Worm (Caenorhabditis elegans) whole organism, L4 larva: ENCODE measurements around the gene F21C10.10.

Source experiments
- D1046.2 ChIP-seq: fragments of 200-800 bp; sonication (Bioruptor generic); IDR thresholded peaks from 2 replicates; pipeline ENCODE4 v1.3.6; 2022; ENCODE audit warnings: missing genetic modification characterization, missing compliant biosample characterization
- F26F4.8 ChIP-seq: fragments of 200-800 bp; sonication (Bioruptor generic); conservative IDR thresholded peaks from 2 replicates; pipeline ENCODE4 v1.3.6; 2022; ENCODE audit warnings: missing genetic modification characterization, missing compliant biosample characterization
- F37D6.2 ChIP-seq: sonication (generic microtip); optimal IDR thresholded peaks from 2 replicates; lab custom pipeline; 2016; ENCODE audit warnings: mild to moderate bottlenecking, missing genetic modification characterization, missing compliant biosample characterization
- F49E8.2 ChIP-seq: sonication (generic microtip); optimal IDR thresholded peaks from 2 replicates; lab custom pipeline; 2016; ENCODE audit warnings: missing compliant biosample characterization, mild to moderate bottlenecking, missing genetic modification characterization, borderline replicate concordance
- R02D3.7 ChIP-seq: fragments of 150-350 bp; sonication (generic microtip); optimal IDR thresholded peaks from 3 replicates; lab custom pipeline; 2014; ENCODE audit warnings: missing biosample characterization, missing genetic modification characterization
- T20F7.1 ChIP-seq: fragments of 200-800 bp; sonication (Bioruptor generic); optimal IDR thresholded peaks from 2 replicates; lab custom pipeline; 2018; ENCODE audit warnings: mild to moderate bottlenecking, missing genetic modification characterization, missing compliant biosample characterization
- T26A8.4 ChIP-seq: fragments of 200-800 bp; sonication (Bioruptor generic); IDR thresholded peaks from 2 replicates; pipeline ENCODE4 v1.3.6; 2022; ENCODE audit warnings: missing genetic modification characterization, missing compliant biosample characterization
- Y5F2A.4 ChIP-seq: fragments of 200-800 bp; sonication (Bioruptor generic); optimal IDR thresholded peaks from 2 replicates; lab custom pipeline; 2018; ENCODE audit warnings: mild to moderate bottlenecking, missing genetic modification characterization, missing compliant biosample characterization
- ceh-82 ChIP-seq: sonication (generic microtip); optimal IDR thresholded peaks from 2 replicates; lab custom pipeline; 2017; ENCODE audit warnings: missing biosample characterization, missing genetic modification characterization
- ces-1 ChIP-seq: fragments of 150-350 bp; sonication (generic microtip); optimal IDR thresholded peaks from 4 replicates; lab custom pipeline; 2014; ENCODE audit warnings: missing biosample characterization, missing genetic modification reagents, missing genetic modification characterization
- ctbp-1 ChIP-seq: fragments of 200-800 bp; sonication (Bioruptor generic); IDR thresholded peaks from 2 replicates; pipeline ENCODE4 v1.3.6; 2022; ENCODE audit warnings: missing genetic modification reagents, missing genetic modification characterization, missing compliant biosample characterization
- daf-16 ChIP-seq, 3 experiments: sonication (generic microtip); optimal IDR thresholded peaks; 2 replicates each; lab custom pipeline; 2016 to 2017; ENCODE audit warnings: missing genetic modification characterization in 3 of 3, missing genetic modification reagents in 3 of 3, mild to moderate bottlenecking in 2 of 3, missing compliant biosample characterization in 2 of 3, missing biosample characterization in 1 of 3, moderate library complexity in 1 of 3
- daf-19 ChIP-seq: fragments of 200-800 bp; sonication (Bioruptor generic); conservative IDR thresholded peaks from 2 replicates; pipeline ENCODE4 v1.3.6; 2022; ENCODE audit warnings: missing genetic modification characterization, missing compliant biosample characterization
- daf-8 ChIP-seq: fragments of 200-800 bp; sonication (Bioruptor generic); IDR thresholded peaks from 2 replicates; pipeline ENCODE4 v1.3.6; 2022; ENCODE audit warnings: missing genetic modification characterization, missing compliant biosample characterization
- dmd-6 ChIP-seq: fragments of 200-800 bp; sonication (Bioruptor generic); IDR thresholded peaks from 2 replicates; pipeline ENCODE4 v1.3.6; 2022; ENCODE audit warnings: missing genetic modification reagents, missing genetic modification characterization, missing compliant biosample characterization
- dmd-8 ChIP-seq: fragments of 200-800 bp; sonication (Bioruptor generic); IDR thresholded peaks from 2 replicates; pipeline ENCODE4 v1.3.6; 2022; ENCODE audit warnings: missing genetic modification characterization, missing compliant biosample characterization
- dmd-9 ChIP-seq: fragments of 200-800 bp; sonication (Bioruptor generic); IDR thresholded peaks from 2 replicates; pipeline ENCODE4 v1.3.6; 2022; ENCODE audit warnings: missing genetic modification reagents, missing genetic modification characterization, missing compliant biosample characterization
- duxl-1 ChIP-seq: sonication (generic microtip); optimal IDR thresholded peaks from 2 replicates; lab custom pipeline; 2016; ENCODE audit warnings: mild to moderate bottlenecking, missing genetic modification characterization, moderate library complexity, missing compliant biosample characterization; ENCODE audit not compliant: poor library complexity
- dve-1 ChIP-seq: sonication (generic microtip); optimal IDR thresholded peaks from 2 replicates; lab custom pipeline; 2017; ENCODE audit warnings: antibody characterized with exemption, mild to moderate bottlenecking, missing genetic modification characterization, missing compliant biosample characterization; ENCODE audit not compliant: insufficient read depth
- fkh-10 ChIP-seq: fragments of 150-350 bp; optimal IDR thresholded peaks from 2 replicates; lab custom pipeline; 2014; ENCODE audit warnings: missing biosample characterization, missing genetic modification reagents, missing genetic modification characterization
- fos-1 ChIP-seq: fragments of 150-350 bp; optimal IDR thresholded peaks from 2 replicates; lab custom pipeline; 2014; ENCODE audit warnings: missing biosample characterization, missing genetic modification characterization
- hif-1 ChIP-seq, 2 experiments: sonication (generic microtip); optimal IDR thresholded peaks; 2 replicates each; lab custom pipeline; 2016 to 2017; ENCODE audit warnings: missing compliant biosample characterization in 2 of 2, missing genetic modification characterization in 2 of 2, missing genetic modification reagents in 2 of 2, missing genotype in 2 of 2, mild to moderate bottlenecking in 1 of 2
- hlh-11 ChIP-seq: fragments of 200-800 bp; sonication (Bioruptor generic); optimal IDR thresholded peaks from 2 replicates; lab custom pipeline; 2018; ENCODE audit warnings: mild to moderate bottlenecking, missing genetic modification characterization, missing compliant biosample characterization
- jun-1 ChIP-seq: fragments of 150-350 bp; optimal IDR thresholded peaks from 2 replicates; lab custom pipeline; 2014; ENCODE audit warnings: missing biosample characterization, missing genetic modification reagents, missing genetic modification characterization
- lim-7 ChIP-seq: fragments of 200-800 bp; sonication (Bioruptor generic); IDR thresholded peaks from 2 replicates; pipeline ENCODE4 v1.3.6; 2022; ENCODE audit warnings: missing genetic modification characterization, missing compliant biosample characterization
- lin-1 ChIP-seq: fragments of 200-800 bp; sonication (Bioruptor generic); IDR thresholded peaks from 2 replicates; pipeline ENCODE4 v1.3.6; 2022; ENCODE audit warnings: missing genetic modification reagents, missing genetic modification characterization, missing compliant biosample characterization
- lin-15B ChIP-seq: fragments of 150-350 bp; sonication (generic microtip); optimal IDR thresholded peaks from 3 replicates; lab custom pipeline; 2014; ENCODE audit warnings: missing biosample characterization, missing genetic modification characterization
- lin-29 ChIP-seq: fragments of 200-800 bp; sonication (Bioruptor generic); IDR thresholded peaks from 2 replicates; pipeline ENCODE4 v1.3.6; 2022; ENCODE audit warnings: missing genetic modification reagents, missing genetic modification characterization, missing compliant biosample characterization
- lin-39 ChIP-seq: fragments of 150-350 bp; optimal IDR thresholded peaks from 2 replicates; lab custom pipeline; 2014; ENCODE audit warnings: missing biosample characterization, missing genetic modification reagents, missing genetic modification characterization
- lir-3 ChIP-seq: sonication (generic microtip); optimal IDR thresholded peaks from 2 replicates; lab custom pipeline; 2016; ENCODE audit warnings: mild to moderate bottlenecking, missing genetic modification characterization, missing compliant biosample characterization
- lsy-2 ChIP-seq, 2 experiments: fragments of 150-350 bp in 1 of 2; sonication (generic microtip) in 1 of 2; optimal IDR thresholded peaks; 2 replicates each; lab custom pipeline; 2014 to 2017; ENCODE audit warnings: missing biosample characterization in 2 of 2, missing genetic modification characterization in 2 of 2
- madf-5 ChIP-seq, 2 experiments: fragments of 200-800 bp; sonication (Bioruptor generic); IDR thresholded peaks; 2 replicates each; pipeline ENCODE4 v1.3.6; 2022; ENCODE audit warnings: missing compliant biosample characterization in 2 of 2, missing genetic modification characterization in 2 of 2
- madf-9 ChIP-seq: fragments of 200-800 bp; sonication (Bioruptor generic); conservative IDR thresholded peaks from 2 replicates; pipeline ENCODE4 v1.3.6; 2022; ENCODE audit warnings: missing genetic modification reagents, missing genetic modification characterization, missing compliant biosample characterization
- mdl-1 ChIP-seq, 2 experiments: fragments of 150-350 bp in 1 of 2; sonication (generic microtip) in 1 of 2; optimal IDR thresholded peaks; 2 replicates each; lab custom pipeline; 2014 to 2017; ENCODE audit warnings: missing biosample characterization in 2 of 2, missing genetic modification characterization in 2 of 2
- mdt-29 ChIP-seq: fragments of 200-800 bp; sonication (Bioruptor generic); IDR thresholded peaks from 2 replicates; pipeline ENCODE4 v1.3.6; 2022; ENCODE audit warnings: missing genetic modification reagents, missing genetic modification characterization, missing compliant biosample characterization
- mxl-2 ChIP-seq: fragments of 200-800 bp; sonication (Bioruptor generic); conservative IDR thresholded peaks from 2 replicates; pipeline ENCODE4 v1.3.6; 2022; ENCODE audit warnings: missing genetic modification reagents, missing genetic modification characterization, missing compliant biosample characterization
- nhr-11 ChIP-seq: fragments of 150-350 bp; optimal IDR thresholded peaks from 2 replicates; lab custom pipeline; 2014; ENCODE audit warnings: missing biosample characterization, missing genetic modification characterization
- nhr-28 ChIP-seq: fragments of 150-350 bp; optimal IDR thresholded peaks from 2 replicates; lab custom pipeline; 2014; ENCODE audit warnings: missing biosample characterization, missing genetic modification characterization
- nhr-48 ChIP-seq: sonication (generic microtip); optimal IDR thresholded peaks from 2 replicates; lab custom pipeline; 2016; ENCODE audit warnings: mild to moderate bottlenecking, missing genetic modification characterization, missing compliant biosample characterization
- nhr-6 ChIP-seq: fragments of 150-350 bp; optimal IDR thresholded peaks from 2 replicates; lab custom pipeline; 2014; ENCODE audit warnings: missing biosample characterization, missing genetic modification characterization
- nhr-76 ChIP-seq: fragments of 150-350 bp; optimal IDR thresholded peaks from 2 replicates; lab custom pipeline; 2014; ENCODE audit warnings: missing biosample characterization, missing genetic modification characterization
- pqm-1 ChIP-seq: sonication (generic microtip); optimal IDR thresholded peaks from 2 replicates; lab custom pipeline; 2017; ENCODE audit warnings: missing biosample characterization, missing genetic modification characterization
- rbr-2 ChIP-seq: sonication (generic microtip); optimal IDR thresholded peaks from 2 replicates; lab custom pipeline; 2016; ENCODE audit warnings: missing genotype, missing genetic modification characterization, missing compliant biosample characterization
- saeg-2 ChIP-seq: fragments of 200-800 bp; sonication (Bioruptor generic); IDR thresholded peaks from 2 replicates; pipeline ENCODE4 v1.3.6; 2022; ENCODE audit warnings: missing genetic modification reagents, missing genetic modification characterization, missing compliant biosample characterization
- sdz-12 ChIP-seq: fragments of 200-800 bp; sonication (Bioruptor generic); optimal IDR thresholded peaks from 2 replicates; lab custom pipeline; 2018; ENCODE audit warnings: mild to moderate bottlenecking, missing genetic modification characterization, missing compliant biosample characterization
- unc-130 ChIP-seq: sonication (generic microtip); optimal IDR thresholded peaks from 2 replicates; lab custom pipeline; 2016; ENCODE audit warnings: missing genetic modification reagents, missing genetic modification characterization, missing compliant biosample characterization
- zag-1 ChIP-seq: fragments of 150-350 bp; optimal IDR thresholded peaks from 2 replicates; lab custom pipeline; 2014; ENCODE audit warnings: missing biosample characterization, missing genetic modification characterization
- zfp-3 ChIP-seq: fragments of 200-800 bp; sonication (Bioruptor generic); conservative IDR thresholded peaks from 2 replicates; pipeline ENCODE4 v1.3.6; 2022; ENCODE audit warnings: missing genetic modification reagents, missing genetic modification characterization, missing compliant biosample characterization
- zip-11 ChIP-seq: fragments of 200-800 bp; sonication (Bioruptor generic); IDR thresholded peaks from 2 replicates; pipeline ENCODE4 v1.3.6; 2022; ENCODE audit warnings: missing genetic modification characterization, missing compliant biosample characterization
- zip-2 ChIP-seq: fragments of 150-350 bp; optimal IDR thresholded peaks from 2 replicates; lab custom pipeline; 2014; ENCODE audit warnings: missing biosample characterization, missing genetic modification characterization

F21C10.10 gene

DNA sequence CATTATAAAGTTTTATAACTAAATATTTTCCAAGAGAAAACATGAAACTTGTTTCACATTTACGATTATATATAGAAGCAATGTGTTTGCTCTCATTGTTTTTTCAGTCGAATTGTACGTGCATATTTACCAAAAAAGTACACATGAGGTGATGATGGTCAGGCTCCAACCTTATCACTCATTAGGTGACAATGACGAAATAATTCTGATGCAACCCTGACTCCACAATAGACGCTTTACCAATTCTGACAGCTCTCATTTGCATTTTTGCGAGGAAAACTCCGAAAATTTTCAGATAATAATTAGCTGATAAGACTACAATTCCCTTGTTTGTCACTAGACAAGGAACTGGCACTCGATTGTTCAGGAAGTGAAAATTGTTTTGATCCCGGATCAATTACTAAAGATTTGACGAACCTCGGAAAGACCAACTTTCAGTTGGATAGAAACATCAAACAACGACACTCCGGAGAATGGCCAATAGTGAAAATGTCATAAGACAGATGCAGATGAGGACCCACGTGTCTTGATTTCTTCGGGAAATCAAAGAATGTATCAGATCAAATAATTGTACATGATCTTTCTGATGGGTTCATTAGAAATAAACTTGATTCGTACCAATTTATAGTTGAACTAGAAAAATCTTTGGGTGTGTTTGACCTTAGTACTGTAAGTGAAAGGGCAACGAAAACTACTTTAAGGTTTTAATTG is 17.1 kb upstream of the F21C10.10 start (continued):
- TF ChIP-seq fkh-10 (GFP tag; lab: Kevin White, UChicago) (no peak), nhr-76 (tag; lab: Kevin White, UChicago) (no peak), dmd-8 (GFP tag; lab: Robert Waterston, UW) (no peak), duxl-1 (tag; lab: Kevin White, UChicago) (no peak), daf-19 (GFP tag; lab: Robert Waterston, UW) (no peak), D1046.2 (GFP tag; lab: Robert Waterston, UW) (no peak), hif-1 (tag; optimal IDR thresholded peaks at IDR 0.05; lab: Kevin White, UChicago) (peak; percentile 2 to 94), nhr-6 (tag; lab: Kevin White, UChicago) (no peak), Y5F2A.4 (GFP tag; lab: Kevin White, UChicago) (no peak), mxl-2 (GFP tag; lab: Robert Waterston, UW) (no peak), ces-1 (GFP tag; lab: Kevin White, UChicago) (no peak), jun-1 (tag; lab: Kevin White, UChicago) (no peak), daf-16 (GFP tag; optimal IDR thresholded peaks at IDR 0.05; lab: Kevin White, UChicago) (peak in 1 of 2 experiments; percentile 60), daf-16 (tag; optimal IDR thresholded peaks at IDR 0.05; lab: Kevin White, UChicago) (peak; percentile 93), madf-9 (no peak), zip-11 (GFP tag; lab: Robert Waterston, UW) (no peak), mdl-1 (tag; optimal IDR thresholded peaks at IDR 0.05; lab: Kevin White, UChicago) (peak in 1 of 2 experiments; percentile 55), nhr-48 (tag; lab: Kevin White, UChicago) (peak; percentile 85), zip-2 (tag; lab: Kevin White, UChicago) (no peak), rbr-2 (tag; lab: Kevin White, UChicago) (no peak), F26F4.8 (GFP tag; lab: Robert Waterston, UW) (no peak), sdz-12 (GFP tag; lab: Kevin White, UChicago) (no peak), T26A8.4 (GFP tag; lab: Robert Waterston, UW) (0 out of 2 replicates have a peak, but pooled peaks have one; percentile 37), zag-1 (tag; lab: Kevin White, UChicago) (no peak), T20F7.1 (GFP tag; lab: Kevin White, UChicago) (no peak), ctbp-1 (GFP tag; lab: Robert Waterston, UW) (no peak), dmd-6 (peak; percentile 91), dmd-9 (GFP tag; lab: Robert Waterston, UW) (no peak), dve-1 (peak; percentile 74), lim-7 (no peak), F37D6.2 (no peak), saeg-2 (GFP tag; lab: Robert Waterston, UW) (0 out of 2 replicates have a peak, but pooled peaks have one; percentile 38), unc-130 (GFP tag; lab: Kevin White, UChicago) (no peak), fos-1 (tag; lab: Kevin White, UChicago) (no peak), lin-1 (GFP tag; lab: Robert Waterston, UW) (no peak), lin-29 (GFP tag; lab: Robert Waterston, UW) (no peak), F49E8.2 (tag; lab: Kevin White, UChicago) (no peak), mdt-29 (GFP tag; lab: Robert Waterston, UW) (0 out of 2 replicates have a peak, but pooled peaks have one; percentile 24), nhr-11 (no peak), hlh-11 (tag; lab: Kevin White, UChicago) (peak; percentile 89), lsy-2 (tag; optimal IDR thresholded peaks at IDR 0.05; lab: Kevin White, UChicago) (no peak), R02D3.7 (no peak), zfp-3 (no peak), daf-8 (GFP tag; lab: Robert Waterston, UW) (no peak), lir-3 (tag; lab: Kevin White, UChicago) (no peak), lin-15B (no peak), ceh-82 (tag; lab: Kevin White, UChicago) (no peak), pqm-1 (peak; percentile 42), madf-5 (GFP tag; IDR thresholded peaks at IDR 0.05; lab: Robert Waterston, UW) (no peak), nhr-28 (tag; lab: Kevin White, UChicago) (peak; percentile 54), lin-39 (tag; lab: Kevin White, UChicago) (no peak)
